Fruit fly (Drosophila melanogaster): ENCODE measurements around the gene CG2816.

- TF ChIP-seq psq (optimal IDR thresholded peaks at IDR 0.05) (no peak), usp (GFP tag; optimal IDR thresholded peaks at IDR 0.05) (no peak), EcR (GFP tag; optimal IDR thresholded peaks at IDR 0.05) (no peak), CG8478 (optimal IDR thresholded peaks at IDR 0.05) (no peak), Dll (optimal IDR thresholded peaks at IDR 0.05) (no peak), pan (optimal IDR thresholded peaks at IDR 0.05) (no peak)
Measured at dm6 chr2L:3705438-3705921, 2.0 kb downstream of the CG2816 start, which contains the start of gene CG31778.
